Worm (Caenorhabditis elegans): ENCODE data around the gene pes-5.

The pes-5 gene

DNA sequence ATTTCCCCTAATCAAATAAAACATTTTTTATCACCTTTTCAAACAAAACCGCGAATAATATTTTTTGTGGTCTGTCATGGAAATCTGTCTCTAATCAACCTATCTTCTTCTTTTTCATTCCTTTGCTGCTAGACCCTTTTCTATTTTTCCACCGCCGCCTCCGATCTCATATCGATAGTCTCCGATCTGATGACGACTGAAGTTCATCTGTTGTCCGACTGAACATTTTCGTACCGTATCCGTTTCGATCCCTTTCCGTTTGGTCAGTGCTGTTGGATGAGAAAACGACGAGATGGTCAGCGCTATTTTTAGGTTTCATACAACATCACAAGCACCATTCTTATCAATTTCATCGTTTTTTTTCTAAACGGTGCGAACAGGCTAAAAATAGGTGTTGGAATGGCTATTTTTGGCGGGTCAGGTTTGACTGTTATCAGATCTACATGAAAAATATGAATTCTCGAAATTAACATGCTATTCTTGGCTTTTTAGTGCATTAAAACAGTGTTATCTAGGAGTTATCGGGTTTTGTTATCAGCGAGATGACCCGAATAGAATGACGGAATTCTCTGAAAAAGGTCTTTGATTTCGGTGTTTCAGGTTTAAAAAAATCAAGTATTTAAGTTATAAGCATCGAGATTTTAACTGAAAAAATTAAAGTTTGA lies 6.9 kb upstream of the pes-5 start:
- TF ChIP-seq lsy-2 (tag; optimal IDR thresholded peaks at IDR 0.05) (peak in 1 of 2 experiments; percentile 20), mep-1 (tag; optimal IDR thresholded peaks at IDR 0.05) (peak; percentile 23), php-3 (GFP tag; IDR thresholded peaks at IDR 0.05) (0 out of 2 replicates have a peak, but pooled peaks have one; percentile 35), ceh-28 (tag; optimal IDR thresholded peaks at IDR 0.05) (no peak), tra-1 (GFP tag; IDR thresholded peaks at IDR 0.05) (peak; percentile 54; the same call in 1 of the 2 replicates), unc-62 (GFP tag; optimal IDR thresholded peaks at IDR 0.05 in 1 of 2) (no peak), unc-62 (tag; optimal IDR thresholded peaks at IDR 0.05) (no peak), dmd-6 (GFP tag; IDR thresholded peaks at IDR 0.05) (peak; percentile 55), Y105C5A.15 (GFP tag; IDR thresholded peaks at IDR 0.05) (no peak), dve-1 (tag; optimal IDR thresholded peaks at IDR 0.05; ENCODE audit: insufficient read depth) (peak; percentile 37), lin-38 (GFP tag; IDR thresholded peaks at IDR 0.05) (no peak), nhr-25 (tag; optimal IDR thresholded peaks at IDR 0.05; ENCODE audit: borderline replicate concordance, insufficient read depth) (peak; percentile 21), mxl-3 (GFP tag; optimal IDR thresholded peaks at IDR 0.05) (peak; percentile 12), hlh-11 (tag; optimal IDR thresholded peaks at IDR 0.05) (peak; percentile 83), hlh-30 (tag; optimal IDR thresholded peaks at IDR 0.05; ENCODE audit: insufficient read depth) (peak; percentile 29), spr-3 (GFP tag; optimal IDR thresholded peaks at IDR 0.05) (no peak), nhr-48 (tag; optimal IDR thresholded peaks at IDR 0.05) (peak; percentile 76), gei-8 (GFP tag; optimal IDR thresholded peaks at IDR 0.05) (peak; percentile 51), mdl-1 (tag; optimal IDR thresholded peaks at IDR 0.05) (peak; percentile 49 to 71), daf-16 (GFP tag; optimal IDR thresholded peaks at IDR 0.05) (no peak), daf-16 (tag; optimal IDR thresholded peaks at IDR 0.05) (peak; percentile 3), nhr-76 (tag; optimal IDR thresholded peaks at IDR 0.05) (peak; percentile 67), nhr-28 (tag; optimal IDR thresholded peaks at IDR 0.05) (peak; percentile 85)

DNA sequence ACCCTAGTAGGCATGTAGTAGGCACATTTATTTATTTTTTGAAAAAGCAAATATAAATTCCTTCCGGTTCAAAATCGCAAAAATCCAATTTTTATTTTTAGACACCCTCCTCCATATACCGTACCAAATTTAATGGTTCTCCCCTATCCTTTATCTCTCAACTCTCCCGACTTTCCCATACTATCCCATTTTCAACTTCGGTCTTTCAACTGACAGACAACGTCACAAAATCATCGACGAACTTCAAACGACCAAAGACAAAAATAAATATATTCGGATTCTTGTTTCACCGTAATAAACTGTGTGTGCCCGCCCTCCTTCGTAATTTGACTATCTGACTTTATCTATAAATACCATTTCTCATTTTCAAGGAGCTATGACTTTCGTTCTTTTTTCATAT lies 5.4 kb upstream of the pes-5 start, which contains the start of gene T27D12.6:
T27D12.6 (plus strand) TSS at position 301 of the 400 bp plus-strand sequence.
- TF ChIP-seq ztf-7 (tag; optimal IDR thresholded peaks at IDR 0.05) (no peak), egl-43 (GFP tag; IDR thresholded peaks at IDR 0.05) (no peak), nhr-42 (GFP tag; IDR thresholded peaks at IDR 0.05) (no peak), vab-7 (GFP tag; IDR thresholded peaks at IDR 0.05) (no peak), mes-2 (tag; optimal IDR thresholded peaks at IDR 0.05; ENCODE audit: poor library complexity, severe bottlenecking) (no peak), set-16 (GFP tag; IDR thresholded peaks at IDR 0.05) (no peak), jun-1 (tag; optimal IDR thresholded peaks at IDR 0.05) (no peak), R02D3.7 (tag; optimal IDR thresholded peaks at IDR 0.05) (no peak), lin-39 (tag; optimal IDR thresholded peaks at IDR 0.05) (no peak), daf-8 (GFP tag; IDR thresholded peaks at IDR 0.05) (no peak), F10B5.3 (tag; optimal IDR thresholded peaks at IDR 0.05) (no peak), Y48G9A.11 (GFP tag; IDR thresholded peaks at IDR 0.05) (no peak), lsy-2 (tag; optimal IDR thresholded peaks at IDR 0.05) (no peak)

DNA sequence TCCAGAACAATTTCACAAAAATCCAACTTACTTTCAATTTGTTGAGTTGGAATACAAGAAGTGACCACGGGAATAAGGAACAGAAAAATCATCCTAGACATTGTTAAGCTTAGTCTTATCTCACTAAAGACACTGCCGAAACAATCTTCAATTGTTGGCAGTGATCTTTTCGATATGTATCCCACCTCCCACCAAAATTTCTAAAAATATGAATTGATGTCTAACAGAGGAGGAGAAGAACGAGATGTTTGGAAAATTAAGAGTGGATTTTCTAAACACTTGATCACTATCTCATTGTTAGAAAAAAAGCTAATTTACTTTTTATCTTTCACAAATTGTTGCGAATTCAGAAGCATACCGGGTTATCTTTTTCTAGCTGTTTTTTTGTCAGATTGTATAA lies 2.7 kb upstream of the pes-5 start, which contains the start of gene clec-144:
clec-144 (minus strand) TSS at position 101 of the 400 bp plus-strand sequence.
- TF ChIP-seq unc-62 (GFP tag; optimal IDR thresholded peaks at IDR 0.05 in 1 of 2) (peak in 1 of 2 experiments; percentile 37), unc-62 (tag; optimal IDR thresholded peaks at IDR 0.05) (no peak), jun-1 (tag; optimal IDR thresholded peaks at IDR 0.05) (no peak), ZK337.2 (GFP tag; IDR thresholded peaks at IDR 0.05) (no peak), ceh-28 (tag; optimal IDR thresholded peaks at IDR 0.05) (no peak)
